Worm (Caenorhabditis elegans) whole organism, young adult: ENCODE results near the gene adbp-1.

Source experiments
- B0019.2 ChIP-seq: fragments of 200-800 bp; sonication (Bioruptor generic); conservative IDR thresholded peaks from 2 replicates; pipeline ENCODE4 v1.3.6; 2022; ENCODE audit warnings: missing genetic modification reagents, missing genetic modification characterization, missing compliant biosample characterization
- B0261.1 ChIP-seq: sonication (generic microtip); optimal IDR thresholded peaks from 2 replicates; lab custom pipeline; 2016; ENCODE audit warnings: mild to moderate bottlenecking, missing genetic modification characterization, moderate library complexity, missing compliant biosample characterization
- B0336.3 ChIP-seq: fragments of 200-800 bp; sonication (Bioruptor generic); IDR thresholded peaks from 2 replicates; pipeline ENCODE4 v1.3.6; 2022; ENCODE audit warnings: missing genetic modification characterization, missing compliant biosample characterization
- C06A6.2 ChIP-seq: fragments of 200-800 bp; sonication (Bioruptor generic); conservative IDR thresholded peaks from 2 replicates; pipeline ENCODE4 v1.3.6; 2022; ENCODE audit warnings: missing genetic modification characterization, missing compliant biosample characterization
- C17E4.6 ChIP-seq: fragments of 200-800 bp; sonication (Bioruptor generic); IDR thresholded peaks from 2 replicates; pipeline ENCODE4 v1.3.6; 2022; ENCODE audit warnings: missing genetic modification reagents, missing genetic modification characterization, missing compliant biosample characterization
- F23B12.7 ChIP-seq: sonication (generic microtip); optimal IDR thresholded peaks from 2 replicates; lab custom pipeline; 2017; ENCODE audit warnings: missing genetic modification characterization, mild to moderate bottlenecking, missing compliant biosample characterization, antibody characterized with exemption, moderate library complexity; ENCODE audit not compliant: insufficient read depth
- F33H1.4 ChIP-seq: fragments of 200-800 bp; sonication (Bioruptor generic); IDR thresholded peaks from 2 replicates; pipeline ENCODE4 v1.3.6; 2022; ENCODE audit warnings: missing genetic modification reagents, missing genetic modification characterization, missing compliant biosample characterization
- K11D2.4 ChIP-seq: fragments of 200-800 bp; sonication (Bioruptor generic); IDR thresholded peaks from 2 replicates; pipeline ENCODE4 v1.3.6; 2022; ENCODE audit warnings: missing genetic modification reagents, missing genetic modification characterization, missing compliant biosample characterization
- T07F8.4 ChIP-seq: sonication (generic microtip); optimal IDR thresholded peaks from 2 replicates; lab custom pipeline; 2016; ENCODE audit warnings: mild to moderate bottlenecking, missing genetic modification characterization, moderate library complexity, missing compliant biosample characterization
- Y53F4B.3 ChIP-seq: fragments of 200-800 bp; sonication (Bioruptor generic); IDR thresholded peaks from 2 replicates; pipeline ENCODE4 v1.3.6; 2022; ENCODE audit warnings: missing genetic modification reagents, missing genetic modification characterization, missing compliant biosample characterization
- Y79H2A.3 ChIP-seq: fragments of 200-800 bp; sonication (Bioruptor generic); conservative IDR thresholded peaks from 2 replicates; pipeline ENCODE4 v1.3.6; 2022; ENCODE audit warnings: missing genetic modification reagents, missing genetic modification characterization, missing compliant biosample characterization
- Y95B8A.8 ChIP-seq: fragments of 200-800 bp; sonication (Bioruptor generic); IDR thresholded peaks from 2 replicates; pipeline ENCODE4 v1.3.6; 2022; ENCODE audit warnings: missing genetic modification reagents, missing genetic modification characterization, missing compliant biosample characterization
- ZK185.1 ChIP-seq: sonication (generic microtip); optimal IDR thresholded peaks from 2 replicates; lab custom pipeline; 2016; ENCODE audit warnings: mild to moderate bottlenecking, missing genetic modification characterization, missing compliant biosample characterization; ENCODE audit not compliant: poor library complexity, severe bottlenecking
- aptf-3 ChIP-seq: fragments of 200-800 bp; sonication (Bioruptor generic); IDR thresholded peaks from 2 replicates; pipeline ENCODE4 v1.3.6; 2022; ENCODE audit warnings: missing genetic modification characterization, missing compliant biosample characterization
- athp-1 ChIP-seq: sonication (generic microtip); optimal IDR thresholded peaks from 2 replicates; lab custom pipeline; 2017; ENCODE audit warnings: mild to moderate bottlenecking, missing genetic modification characterization, missing compliant biosample characterization
- attf-5 ChIP-seq: fragments of 200-800 bp; sonication (Bioruptor generic); optimal IDR thresholded peaks from 2 replicates; lab custom pipeline; 2018; ENCODE audit warnings: mild to moderate bottlenecking, missing genetic modification characterization, missing compliant biosample characterization
- attf-6 ChIP-seq: fragments of 200-800 bp; sonication (Bioruptor generic); IDR thresholded peaks from 2 replicates; pipeline ENCODE4 v1.3.6; 2022; ENCODE audit warnings: missing genetic modification reagents, missing genetic modification characterization, missing compliant biosample characterization
- bed-2 ChIP-seq: fragments of 200-800 bp; sonication (Bioruptor generic); IDR thresholded peaks from 2 replicates; pipeline ENCODE4 v1.3.6; 2022; ENCODE audit warnings: missing genetic modification reagents, missing genetic modification characterization, missing compliant biosample characterization
- ceh-79 ChIP-seq: sonication (generic microtip); optimal IDR thresholded peaks from 2 replicates; lab custom pipeline; 2017; ENCODE audit warnings: mild to moderate bottlenecking, missing genetic modification characterization, missing compliant biosample characterization
- dpl-1 ChIP-seq: fragments of 150-350 bp; optimal IDR thresholded peaks from 2 replicates; lab custom pipeline; 2014; ENCODE audit warnings: missing biosample characterization, missing genetic modification reagents, missing genetic modification characterization
- efl-1 ChIP-seq: fragments of 150-350 bp; optimal IDR thresholded peaks from 2 replicates; lab custom pipeline; 2014; ENCODE audit warnings: missing biosample characterization, missing genetic modification reagents, missing genetic modification characterization
- egl-18 ChIP-seq: fragments of 200-800 bp; sonication (Bioruptor generic); IDR thresholded peaks from 2 replicates; pipeline ENCODE4 v1.3.6; 2022; ENCODE audit warnings: missing genetic modification reagents, missing genetic modification characterization, missing compliant biosample characterization
- him-1 ChIP-seq: sonication (generic microtip); optimal IDR thresholded peaks from 2 replicates; lab custom pipeline; 2016; ENCODE audit warnings: missing genotype, missing genetic modification reagents, missing genetic modification characterization, missing compliant biosample characterization
- hlh-26 ChIP-seq: fragments of 200-800 bp; sonication (Bioruptor generic); conservative IDR thresholded peaks from 2 replicates; pipeline ENCODE4 v1.3.6; 2022; ENCODE audit warnings: missing genetic modification reagents, missing genetic modification characterization, missing compliant biosample characterization
- lag-1 ChIP-seq: fragments of 200-800 bp; sonication (Bioruptor generic); IDR thresholded peaks from 2 replicates; pipeline ENCODE4 v1.3.6; 2022; ENCODE audit warnings: missing genetic modification reagents, missing genetic modification characterization, missing compliant biosample characterization
- let-607 ChIP-seq, 2 experiments: fragments of 200-800 bp in 1 of 2; sonication (Bioruptor generic) in 1 of 2; sonication (generic microtip) in 1 of 2; optimal IDR thresholded peaks; 2 replicates each; lab custom pipeline; 2016 to 2018; ENCODE audit warnings: mild to moderate bottlenecking in 2 of 2, missing compliant biosample characterization in 2 of 2, missing genetic modification characterization in 2 of 2, moderate library complexity in 2 of 2, missing genotype in 1 of 2
- lin-26 ChIP-seq: fragments of 200-800 bp; sonication (Bioruptor generic); IDR thresholded peaks from 2 replicates; pipeline ENCODE4 v1.3.6; 2022; ENCODE audit warnings: missing genetic modification reagents, missing genetic modification characterization, missing compliant biosample characterization
- lin-54 ChIP-seq: fragments of 200-800 bp; sonication (Bioruptor generic); optimal IDR thresholded peaks from 2 replicates; lab custom pipeline; 2018; ENCODE audit warnings: mild to moderate bottlenecking, missing genetic modification characterization, missing compliant biosample characterization
- lir-1 ChIP-seq: fragments of 200-800 bp; sonication (Bioruptor generic); conservative IDR thresholded peaks from 2 replicates; pipeline ENCODE4 v1.3.6; 2022; ENCODE audit warnings: missing genetic modification reagents, missing genetic modification characterization, missing compliant biosample characterization
- lsl-1 ChIP-seq: fragments of 200-800 bp; sonication (Bioruptor generic); optimal IDR thresholded peaks from 2 replicates; lab custom pipeline; 2018; ENCODE audit warnings: mild to moderate bottlenecking, missing genetic modification characterization, moderate library complexity, missing compliant biosample characterization
- madf-10 ChIP-seq: sonication (generic microtip); optimal IDR thresholded peaks from 2 replicates; lab custom pipeline; 2016; ENCODE audit warnings: mild to moderate bottlenecking, missing genetic modification characterization, missing compliant biosample characterization
- madf-3 ChIP-seq: fragments of 200-800 bp; sonication (Bioruptor generic); IDR thresholded peaks from 2 replicates; pipeline ENCODE4 v1.3.6; 2022; ENCODE audit warnings: missing genetic modification reagents, missing genetic modification characterization, missing compliant biosample characterization
- mel-28 ChIP-seq: sonication (generic microtip); optimal IDR thresholded peaks from 2 replicates; lab custom pipeline; 2016; ENCODE audit warnings: borderline replicate concordance, mild to moderate bottlenecking, missing genetic modification characterization, missing compliant biosample characterization
- mxl-1 ChIP-seq: sonication (generic microtip); optimal IDR thresholded peaks from 2 replicates; lab custom pipeline; 2016; ENCODE audit warnings: missing genetic modification characterization, missing compliant biosample characterization
- nfyb-1 ChIP-seq: fragments of 200-800 bp; sonication (Bioruptor generic); IDR thresholded peaks from 2 replicates; pipeline ENCODE4 v1.3.6; 2022; ENCODE audit warnings: missing genetic modification reagents, missing genetic modification characterization, missing compliant biosample characterization
- nhr-120 ChIP-seq: fragments of 200-800 bp; sonication (Bioruptor generic); IDR thresholded peaks from 2 replicates; pipeline ENCODE4 v1.3.6; 2022; ENCODE audit warnings: missing genetic modification characterization, missing compliant biosample characterization
- sea-2 ChIP-seq: fragments of 200-800 bp; sonication (Bioruptor generic); IDR thresholded peaks from 2 replicates; pipeline ENCODE4 v1.3.6; 2022; ENCODE audit warnings: missing genetic modification characterization, missing compliant biosample characterization
- snpc-1.1 ChIP-seq: sonication (generic microtip); optimal IDR thresholded peaks from 2 replicates; lab custom pipeline; 2017; ENCODE audit warnings: missing genetic modification characterization, mild to moderate bottlenecking, missing compliant biosample characterization, antibody characterized with exemption, moderate library complexity, missing genotype, missing genetic modification reagents; ENCODE audit not compliant: insufficient read depth
- snpc-1.3 ChIP-seq: sonication (generic microtip); optimal IDR thresholded peaks from 2 replicates; lab custom pipeline; 2017; ENCODE audit warnings: missing genetic modification characterization, mild to moderate bottlenecking, missing compliant biosample characterization, antibody characterized with exemption, moderate library complexity, missing genotype, missing genetic modification reagents; ENCODE audit not compliant: insufficient read depth
- tbp1 ChIP-seq: fragments of 200-800 bp; sonication (Bioruptor generic); optimal IDR thresholded peaks from 2 replicates; lab custom pipeline; 2018; ENCODE audit warnings: mild to moderate bottlenecking, missing genetic modification characterization, missing compliant biosample characterization
- unc-130 ChIP-seq: sonication (generic microtip); optimal IDR thresholded peaks from 2 replicates; lab custom pipeline; 2016; ENCODE audit warnings: missing genetic modification reagents, missing genetic modification characterization, missing compliant biosample characterization
- unc-62 ChIP-seq: fragments of 150-350 bp; optimal IDR thresholded peaks from 2 replicates; lab custom pipeline; 2014; ENCODE audit warnings: missing biosample characterization, missing genetic modification reagents, missing genetic modification characterization
- zim-3 ChIP-seq: sonication (generic microtip); optimal IDR thresholded peaks from 2 replicates; lab custom pipeline; 2017; ENCODE audit warnings: mild to moderate bottlenecking, missing genetic modification characterization, moderate library complexity, missing compliant biosample characterization
- ztf-18 ChIP-seq: sonication (generic microtip); optimal IDR thresholded peaks from 2 replicates; lab custom pipeline; 2016; ENCODE audit warnings: missing genotype, mild to moderate bottlenecking, missing genetic modification characterization, missing compliant biosample characterization
- ztf-26 ChIP-seq: sonication (generic microtip); optimal IDR thresholded peaks from 2 replicates; lab custom pipeline; 2017; ENCODE audit warnings: missing genetic modification characterization, missing compliant biosample characterization
- ztf-3 ChIP-seq: fragments of 200-800 bp; sonication (Bioruptor generic); optimal IDR thresholded peaks from 2 replicates; lab custom pipeline; 2018; ENCODE audit warnings: mild to moderate bottlenecking, missing genetic modification characterization, missing compliant biosample characterization

Gene adbp-1

ce11 chrII:11479076-11479475, 35.1 kb downstream of the adbp-1 start, which contains the start of gene W02B12.12:
Gene W02B12.12 (minus strand): TSS chrII:11479176.
- no peak for TF ChIP-seq lsl-1 (GFP tag; lab: Kevin White, UChicago)
- no peak for TF ChIP-seq mxl-1 (tag; lab: Kevin White, UChicago)
- no peak for TF ChIP-seq ZK185.1 (tag; lab: Kevin White, UChicago)
- no peak for TF ChIP-seq ceh-79
- no peak for TF ChIP-seq C06A6.2
- TF ChIP-seq ztf-26 (tag; lab: Kevin White, UChicago), result no peak

- TF ChIP-seq Y53F4B.3 (GFP tag; lab: Robert Waterston, UW) (peak; percentile 83), attf-6 (GFP tag; lab: Robert Waterston, UW) (peak; percentile 79), attf-5 (GFP tag; lab: Kevin White, UChicago) (peak; percentile 91), B0261.1 (tag; lab: Kevin White, UChicago) (peak; percentile 98), nhr-120 (peak; percentile 97), Y95B8A.8 (GFP tag; lab: Robert Waterston, UW) (0 out of 2 replicates have a peak, but pooled peaks have one; percentile 31), Y79H2A.3 (GFP tag; lab: Robert Waterston, UW) (peak; percentile 61; the same call in 1 of the 2 replicates), lin-54 (GFP tag; lab: Kevin White, UChicago) (peak; percentile 81), athp-1 (tag; lab: Kevin White, UChicago) (peak; percentile 91), C17E4.6 (peak; percentile 69), B0019.2 (GFP tag; lab: Robert Waterston, UW) (peak; percentile 72), hlh-26 (GFP tag; lab: Robert Waterston, UW) (0 out of 2 replicates have a peak, but pooled peaks have one; percentile 25), nfyb-1 (GFP tag; lab: Robert Waterston, UW) (peak; percentile 93), dpl-1 (GFP tag; lab: Kevin White, UChicago) (peak; percentile 17), bed-2 (GFP tag; lab: Robert Waterston, UW) (no peak), lin-26 (GFP tag; lab: Robert Waterston, UW) (peak; percentile 99), aptf-3 (GFP tag; lab: Robert Waterston, UW) (0 out of 2 replicates have a peak, but pooled peaks have one; percentile 58), zim-3 (tag; lab: Kevin White, UChicago) (peak; percentile 94), tbp1 (GFP tag; lab: Kevin White, UChicago) (peak; percentile 100), T07F8.4 (tag; lab: Kevin White, UChicago) (peak; percentile 93), him-1 (tag; lab: Kevin White, UChicago) (peak; percentile 98), ztf-3 (peak; percentile 41), F33H1.4 (peak; percentile 63), unc-62 (no peak), F23B12.7 (tag; lab: Kevin White, UChicago) (peak; percentile 89), efl-1 (GFP tag; lab: Kevin White, UChicago) (peak; percentile 25), K11D2.4 (GFP tag; lab: Robert Waterston, UW) (peak; percentile 72), egl-18 (GFP tag; lab: Robert Waterston, UW) (peak; percentile 85), unc-130 (GFP tag; lab: Kevin White, UChicago) (peak; percentile 62), snpc-1.1 (tag; lab: Kevin White, UChicago) (peak; percentile 82), ztf-18 (peak; percentile 89), madf-10 (tag; lab: Kevin White, UChicago) (peak; percentile 87), mel-28 (tag; lab: Kevin White, UChicago) (peak; percentile 70), snpc-1.3 (peak; percentile 97), madf-3 (0 out of 2 replicates have a peak, but pooled peaks have one; percentile 44), B0336.3 (GFP tag; lab: Robert Waterston, UW) (peak; percentile 87), sea-2 (GFP tag; lab: Robert Waterston, UW) (peak; percentile 86), lag-1 (GFP tag; lab: Robert Waterston, UW) (peak; percentile 87; the same call in 1 of the 2 replicates), ztf-26 (tag; lab: Kevin White, UChicago) (peak; percentile 87), lir-1 (GFP tag; lab: Robert Waterston, UW) (peak; percentile 84), let-607 (tag; optimal IDR thresholded peaks at IDR 0.05; lab: Kevin White, UChicago) (peak; percentile 67 to 78)
These were observed 40.6 kb downstream of the adbp-1 start for ce11 chrII:11484600-11484999.
